Fruit fly (Drosophila melanogaster): ENCODE results near the gene CG42613.

- TF ChIP-seq dac (GFP tag; optimal IDR thresholded peaks at IDR 0.05) (no peak), CG6854 (GFP tag; optimal IDR thresholded peaks at IDR 0.05) (no peak), Gug (GFP tag; IDR thresholded peaks at IDR 0.05) (no peak), CG3919 (GFP tag; optimal IDR thresholded peaks at IDR 0.05) (no peak), cyc (GFP tag; optimal IDR thresholded peaks at IDR 0.05) (no peak), Lpt (GFP tag; optimal IDR thresholded peaks at IDR 0.05) (no peak), pdm3 (GFP tag; optimal IDR thresholded peaks at IDR 0.05) (no peak), Eip75B (GFP tag; optimal IDR thresholded peaks at IDR 0.05) (no peak), CG11294 (GFP tag; IDR thresholded peaks at IDR 0.05) (no peak), CG15336 (GFP tag; IDR thresholded peaks at IDR 0.05) (no peak), vri (GFP tag; optimal IDR thresholded peaks at IDR 0.05) (no peak)
These were observed 18.3 kb downstream of the CG42613 start for dm6 chr3R:18947307-18947706.
